Worm (Caenorhabditis elegans) whole organism, L2 larva: ENCODE data around the gene nspa-10.

Experiments
- C34F6.9 ChIP-seq: fragments of 150-350 bp; optimal IDR thresholded peaks from 2 replicates; lab custom pipeline; 2014; ENCODE audit warnings: missing biosample characterization, missing genetic modification characterization
- F13H6.1 ChIP-seq: sonication (generic microtip); optimal IDR thresholded peaks from 2 replicates; lab custom pipeline; 2016; ENCODE audit warnings: missing genetic modification characterization, missing compliant biosample characterization
- Y55F3AM.14 ChIP-seq: fragments of 200-800 bp; sonication (Bioruptor generic); optimal IDR thresholded peaks from 2 replicates; lab custom pipeline; 2018; ENCODE audit warnings: mild to moderate bottlenecking, missing genetic modification characterization, missing compliant biosample characterization
- ZK546.5 ChIP-seq: sonication (generic microtip); optimal IDR thresholded peaks from 2 replicates; lab custom pipeline; 2017; ENCODE audit warnings: missing biosample characterization, missing genetic modification characterization
- alr-1 ChIP-seq: fragments of 150-350 bp; optimal IDR thresholded peaks from 2 replicates; lab custom pipeline; 2014; ENCODE audit warnings: missing biosample characterization, missing genetic modification characterization
- aly-2 ChIP-seq: fragments of 150-350 bp; optimal IDR thresholded peaks from 2 replicates; lab custom pipeline; 2014; ENCODE audit warnings: missing biosample characterization, missing genetic modification characterization
- blmp-1 ChIP-seq: sonication (generic microtip); optimal IDR thresholded peaks from 2 replicates; lab custom pipeline; 2017; ENCODE audit warnings: missing genetic modification characterization, mild to moderate bottlenecking, missing compliant biosample characterization, antibody characterized with exemption, moderate library complexity; ENCODE audit not compliant: insufficient read depth
- ceh-16 ChIP-seq: fragments of 150-350 bp; optimal IDR thresholded peaks from 2 replicates; lab custom pipeline; 2014; ENCODE audit warnings: missing biosample characterization, missing genetic modification characterization
- ceh-82 ChIP-seq: fragments of 150-350 bp; optimal IDR thresholded peaks from 2 replicates; lab custom pipeline; 2014; ENCODE audit warnings: missing biosample characterization, missing genetic modification characterization
- crh-2 ChIP-seq: sonication (generic microtip); optimal IDR thresholded peaks from 2 replicates; lab custom pipeline; 2017; ENCODE audit warnings: missing biosample characterization, missing genetic modification characterization
- dmd-4 ChIP-seq: sonication (generic microtip); optimal IDR thresholded peaks from 2 replicates; lab custom pipeline; 2017; ENCODE audit warnings: missing biosample characterization, missing genetic modification characterization
- egl-27 ChIP-seq: sonication (generic microtip); optimal IDR thresholded peaks from 3 replicates; lab custom pipeline; 2017; ENCODE audit warnings: missing biosample characterization, missing genetic modification reagents, missing genetic modification characterization
- elt-3 ChIP-seq: sonication (generic microtip); optimal IDR thresholded peaks from 2 replicates; lab custom pipeline; 2017; ENCODE audit warnings: missing biosample characterization, missing genetic modification characterization
- fos-1 ChIP-seq: fragments of 150-350 bp; optimal IDR thresholded peaks from 2 replicates; lab custom pipeline; 2014; ENCODE audit warnings: missing biosample characterization, missing genetic modification characterization
- gmeb-1 ChIP-seq: fragments of 150-350 bp; optimal IDR thresholded peaks from 2 replicates; lab custom pipeline; 2014; ENCODE audit warnings: missing biosample characterization, missing genetic modification characterization
- lsy-2 ChIP-seq, 2 experiments: fragments of 150-350 bp in 1 of 2; sonication (generic microtip) in 1 of 2; optimal IDR thresholded peaks; 2 replicates each; lab custom pipeline; 2014 to 2017; ENCODE audit warnings: missing biosample characterization in 2 of 2, missing genetic modification characterization in 2 of 2
- mab-5 ChIP-seq: fragments of 150-350 bp; optimal IDR thresholded peaks from 2 replicates; lab custom pipeline; 2014; ENCODE audit warnings: missing biosample characterization, missing genetic modification characterization
- mbf-1 ChIP-seq: sonication (generic microtip); optimal IDR thresholded peaks from 2 replicates; lab custom pipeline; 2017; ENCODE audit warnings: missing biosample characterization, missing genetic modification characterization
- nhr-10 ChIP-seq: sonication (generic microtip); optimal IDR thresholded peaks from 2 replicates; lab custom pipeline; 2017; ENCODE audit warnings: missing biosample characterization, missing genetic modification characterization
- nhr-11 ChIP-seq: fragments of 150-350 bp; optimal IDR thresholded peaks from 2 replicates; lab custom pipeline; 2014; ENCODE audit warnings: missing biosample characterization, missing genetic modification characterization
- nhr-12 ChIP-seq: fragments of 150-350 bp; optimal IDR thresholded peaks from 2 replicates; lab custom pipeline; 2014; ENCODE audit warnings: missing biosample characterization, missing genetic modification characterization
- nhr-129 ChIP-seq: fragments of 150-350 bp; optimal IDR thresholded peaks from 2 replicates; lab custom pipeline; 2014; ENCODE audit warnings: missing biosample characterization, missing genetic modification characterization
- nhr-21 ChIP-seq: fragments of 150-350 bp; optimal IDR thresholded peaks from 2 replicates; lab custom pipeline; 2014; ENCODE audit warnings: missing biosample characterization, missing genetic modification characterization
- nhr-23 ChIP-seq: fragments of 150-350 bp; optimal IDR thresholded peaks from 2 replicates; lab custom pipeline; 2014; ENCODE audit warnings: missing biosample characterization, missing genetic modification reagents, missing genetic modification characterization
- nhr-25 ChIP-seq: fragments of 150-350 bp; sonication (generic microtip); optimal IDR thresholded peaks from 3 replicates; lab custom pipeline; 2014; ENCODE audit warnings: missing biosample characterization, missing genetic modification characterization
- nhr-77 ChIP-seq: fragments of 150-350 bp; optimal IDR thresholded peaks from 2 replicates; lab custom pipeline; 2014; ENCODE audit warnings: missing biosample characterization, missing genetic modification characterization
- peb-1 ChIP-seq: fragments of 150-350 bp; optimal IDR thresholded peaks from 2 replicates; lab custom pipeline; 2014; ENCODE audit warnings: missing biosample characterization, missing genetic modification characterization
- skn-1 ChIP-seq: sonication (generic microtip); optimal IDR thresholded peaks from 2 replicates; lab custom pipeline; 2017; ENCODE audit warnings: missing biosample characterization, missing genetic modification characterization
- sma-3 ChIP-seq: sonication (generic microtip); optimal IDR thresholded peaks from 2 replicates; lab custom pipeline; 2016; ENCODE audit warnings: missing genetic modification reagents, missing genetic modification characterization, missing compliant biosample characterization
- sma-9 ChIP-seq, 2 experiments: fragments of 150-350 bp in 1 of 2; sonication (generic microtip) in 1 of 2; optimal IDR thresholded peaks; 2 replicates each; lab custom pipeline; 2014 to 2016; ENCODE audit warnings: missing genetic modification characterization in 2 of 2, mild to moderate bottlenecking in 1 of 2, missing biosample characterization in 1 of 2, missing compliant biosample characterization in 1 of 2, missing genetic modification reagents in 1 of 2, moderate library complexity in 1 of 2
- snpc-4 ChIP-seq: fragments of 150-350 bp; optimal IDR thresholded peaks from 2 replicates; lab custom pipeline; 2014; ENCODE audit warnings: missing biosample characterization, missing genetic modification characterization
- unc-39 ChIP-seq: fragments of 150-350 bp; optimal IDR thresholded peaks from 2 replicates; lab custom pipeline; 2014; ENCODE audit warnings: missing biosample characterization, missing genetic modification characterization
- unc-55 ChIP-seq: fragments of 150-350 bp; sonication (generic microtip); optimal IDR thresholded peaks from 3 replicates; lab custom pipeline; 2014; ENCODE audit warnings: missing biosample characterization, missing genetic modification reagents, missing genetic modification characterization
- unc-62 ChIP-seq: fragments of 150-350 bp; optimal IDR thresholded peaks from 2 replicates; lab custom pipeline; 2014; ENCODE audit warnings: missing biosample characterization, missing genetic modification reagents, missing genetic modification characterization
- ztf-11 ChIP-seq: sonication (generic microtip); optimal IDR thresholded peaks from 2 replicates; lab custom pipeline; 2017; ENCODE audit warnings: missing biosample characterization, missing genetic modification characterization

Gene nspa-10

DNA sequence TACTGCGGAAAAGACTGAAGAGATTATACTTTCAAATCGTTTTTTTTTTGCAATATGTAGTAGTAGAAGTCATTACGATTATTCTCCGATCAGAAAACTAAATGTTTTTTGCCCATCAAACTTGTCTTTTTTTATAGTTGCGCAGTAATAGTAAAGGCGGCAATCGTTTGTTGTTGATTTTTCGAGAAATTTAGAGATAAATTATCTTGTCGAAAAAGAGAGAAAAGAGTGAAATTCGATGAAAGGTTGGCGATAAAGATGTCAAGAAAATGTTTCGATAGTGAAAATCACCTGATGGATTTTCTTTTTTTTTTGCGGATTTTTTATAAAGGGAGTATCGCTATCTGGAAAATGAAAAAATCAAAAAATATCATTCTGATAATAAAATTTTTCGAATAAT lies 38.2 kb upstream of the nspa-10 start:
- TF ChIP-seq unc-39 (tag; lab: Kevin White, UChicago), result no peak
- no peak for TF ChIP-seq crh-2
- TF ChIP-seq ZK546.5 (tag; lab: Kevin White, UChicago), result no peak
- TF ChIP-seq nhr-25 (tag; lab: Kevin White, UChicago), result no peak

- TF ChIP-seq unc-39 (tag; lab: Kevin White, UChicago) (no peak), blmp-1 (no peak), nhr-77 (tag; lab: Kevin White, UChicago) (no peak), fos-1 (tag; lab: Kevin White, UChicago) (no peak), skn-1 (tag; lab: Kevin White, UChicago) (no peak), aly-2 (tag; lab: Kevin White, UChicago) (no peak), sma-9 (GFP tag; optimal IDR thresholded peaks at IDR 0.05; lab: Kevin White, UChicago) (no peak), sma-9 (tag; optimal IDR thresholded peaks at IDR 0.05; lab: Kevin White, UChicago) (no peak), ceh-16 (no peak)
- TF ChIP-seq, all 48 proteins: peak for 0
Measured at ce11 chrV:14784787-14785186, 34.5 kb upstream of the nspa-10 start.

DNA sequence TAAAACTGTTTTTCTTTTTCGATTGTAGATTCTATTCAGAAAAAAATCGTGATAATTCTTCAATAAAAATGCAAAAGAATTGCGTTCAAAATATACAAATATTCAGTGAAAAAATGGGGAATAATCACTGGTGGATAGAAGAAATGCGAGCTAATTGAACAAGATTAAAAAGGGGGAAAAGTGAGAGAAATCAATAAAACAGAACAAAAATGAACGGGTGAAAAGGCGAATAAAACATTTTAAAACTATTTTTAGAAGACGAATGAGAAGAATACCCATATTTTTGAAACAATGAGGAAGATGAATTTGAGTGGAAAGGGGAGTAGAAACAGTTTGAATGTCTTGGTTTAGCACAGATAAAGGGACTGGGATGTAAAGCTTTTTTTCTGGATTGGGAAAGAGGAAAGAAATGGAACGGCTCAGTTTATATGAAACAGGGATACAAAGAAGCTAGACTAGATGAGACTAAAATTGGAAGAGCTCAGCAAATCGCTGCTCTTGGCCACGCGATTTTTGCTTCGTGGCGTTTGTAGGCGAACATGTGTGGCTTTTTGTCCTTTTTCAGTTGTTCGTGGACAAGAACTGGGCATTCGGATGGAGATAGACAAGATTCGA lies 34.0 kb upstream of the nspa-10 start, which contains the start of gene Y50E8A.12:
TSS of gene Y50E8A.12 (minus strand) at position 51 of the 615 bp plus-strand sequence.
- TF ChIP-seq skn-1 (tag; lab: Kevin White, UChicago) (no peak), nhr-23 (tag; lab: Kevin White, UChicago) (no peak), nhr-21 (tag; lab: Kevin White, UChicago) (no peak), snpc-4 (tag; lab: Kevin White, UChicago) (no peak), gmeb-1 (tag; lab: Kevin White, UChicago) (no peak), lsy-2 (tag; optimal IDR thresholded peaks at IDR 0.05; lab: Kevin White, UChicago) (no peak), crh-2 (no peak)

DNA sequence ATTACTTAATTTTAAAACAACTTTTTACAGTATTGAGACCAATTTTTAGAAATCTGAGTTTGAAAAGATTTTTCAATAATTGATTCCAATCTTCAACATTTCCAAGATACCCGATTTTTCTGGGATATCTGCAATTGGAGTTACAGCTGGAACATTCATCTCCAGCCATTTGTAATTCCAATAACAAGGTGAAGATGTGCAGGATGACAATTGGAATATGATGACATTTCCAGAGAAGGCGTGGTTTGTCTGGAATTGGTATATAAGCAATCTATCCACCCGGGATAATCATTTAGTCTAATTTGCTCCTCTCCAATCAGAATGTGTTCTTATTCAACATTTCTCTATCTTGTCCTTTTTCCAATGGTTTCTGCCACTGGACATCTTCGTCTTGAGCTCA lies 30.9 kb upstream of the nspa-10 start, which contains the start of gene Y50E8A.11:
TSS of gene Y50E8A.11 (plus strand) at position 301 of the 400 bp plus-strand sequence.
- TF ChIP-seq peb-1, result no peak
- no peak for TF ChIP-seq nhr-23 (tag; lab: Kevin White, UChicago)
- no peak for TF ChIP-seq dmd-4
- TF ChIP-seq egl-27 (tag; lab: Kevin White, UChicago), result no peak
- TF ChIP-seq, all 48 proteins: peak for 0

DNA sequence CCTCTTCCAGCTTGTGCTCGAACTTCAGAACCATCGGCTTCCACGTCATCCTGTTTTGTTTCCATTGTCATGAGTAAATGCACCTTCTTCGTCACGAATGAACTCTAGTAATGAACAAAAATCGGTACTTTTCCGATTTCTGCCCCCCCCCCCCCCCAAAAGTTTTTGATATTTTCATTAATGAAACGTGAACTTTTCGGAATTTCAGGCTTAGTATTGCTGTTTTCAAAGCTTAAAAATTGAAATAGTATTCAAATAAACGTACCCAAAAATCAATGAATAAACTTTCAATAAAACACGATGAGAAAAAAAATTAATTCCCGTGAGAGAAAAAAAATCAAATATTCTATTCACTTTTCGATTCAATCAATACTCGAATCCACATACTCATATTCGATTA lies 29.4 kb upstream of the nspa-10 start, which contains the start of the genes scrm-7 and Y50E8A.10:
TSS of gene scrm-7 (minus strand) at position 101 of the 400 bp plus-strand sequence.
TSS of gene Y50E8A.10 (plus strand) at position 353 of the 400 bp plus-strand sequence.
- no peak for TF ChIP-seq Y55F3AM.14 (GFP tag; lab: Kevin White, UChicago)
- TF ChIP-seq F13H6.1 (tag; lab: Kevin White, UChicago), result no peak
- no peak for TF ChIP-seq ZK546.5 (tag; lab: Kevin White, UChicago)
- no peak for TF ChIP-seq mbf-1 (tag; lab: Kevin White, UChicago)
- no peak for TF ChIP-seq elt-3 (tag; lab: Kevin White, UChicago)
- TF ChIP-seq mab-5 (tag; lab: Kevin White, UChicago), result no peak
- TF ChIP-seq nhr-23 (tag; lab: Kevin White, UChicago), result no peak
- no peak for TF ChIP-seq nhr-12 (tag; lab: Kevin White, UChicago)
- no peak for TF ChIP-seq unc-62

DNA sequence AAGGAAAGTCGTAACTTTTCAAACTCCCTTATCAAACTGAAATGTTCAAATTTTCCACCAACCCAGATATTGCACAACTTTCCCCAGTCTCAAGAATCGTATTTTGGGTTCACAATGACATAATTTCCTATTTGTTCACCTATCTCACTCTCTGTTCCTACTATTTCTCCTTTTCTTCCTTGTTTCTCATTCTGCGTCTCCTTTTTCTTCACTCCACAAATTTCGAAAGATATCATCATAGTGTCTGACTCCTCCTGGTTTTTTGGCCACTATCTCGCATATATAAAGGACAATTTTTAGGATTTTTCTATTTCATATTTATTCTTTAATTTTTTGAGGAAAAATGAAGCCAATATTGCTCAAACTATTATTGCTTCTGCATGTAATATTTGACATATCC lies 22.8 kb upstream of the nspa-10 start, which contains the start of gene haf-7:
TSS of gene haf-7 (plus strand) at position 211 of the 400 bp plus-strand sequence.
- TF ChIP-seq nhr-21 (tag; lab: Kevin White, UChicago) (no peak), fos-1 (tag; lab: Kevin White, UChicago) (peak; percentile 82), F13H6.1 (tag; lab: Kevin White, UChicago) (no peak), egl-27 (tag; lab: Kevin White, UChicago) (no peak), C34F6.9 (tag; lab: Kevin White, UChicago) (peak; percentile 69), unc-55 (peak; percentile 63), sma-9 (GFP tag; optimal IDR thresholded peaks at IDR 0.05; lab: Kevin White, UChicago) (peak; percentile 19), sma-9 (tag; optimal IDR thresholded peaks at IDR 0.05; lab: Kevin White, UChicago) (no peak), alr-1 (tag; lab: Kevin White, UChicago) (no peak), skn-1 (tag; lab: Kevin White, UChicago) (peak; percentile 60), ztf-11 (tag; lab: Kevin White, UChicago) (no peak), aly-2 (tag; lab: Kevin White, UChicago) (no peak), nhr-129 (tag; lab: Kevin White, UChicago) (peak; percentile 85), crh-2 (peak; percentile 28), nhr-10 (no peak), nhr-11 (tag; lab: Kevin White, UChicago) (no peak), sma-3 (no peak), ceh-82 (tag; lab: Kevin White, UChicago) (no peak), mbf-1 (tag; lab: Kevin White, UChicago) (no peak)
